Worm (Caenorhabditis elegans) whole organism, young adult: Measurements from ENCODE around the gene sdz-10.

Experiments
- F10E7.11 ChIP-seq: sonication (generic microtip); optimal IDR thresholded peaks from 2 replicates; lab custom pipeline; 2017; ENCODE audit warnings: mild to moderate bottlenecking, missing genetic modification characterization, moderate library complexity, missing compliant biosample characterization
- F23B12.7 ChIP-seq: sonication (generic microtip); optimal IDR thresholded peaks from 2 replicates; lab custom pipeline; 2017; ENCODE audit warnings: missing genetic modification characterization, mild to moderate bottlenecking, missing compliant biosample characterization, antibody characterized with exemption, moderate library complexity; ENCODE audit not compliant: insufficient read depth
- F55B11.4 ChIP-seq: sonication (generic microtip); optimal IDR thresholded peaks from 2 replicates; lab custom pipeline; 2016; ENCODE audit warnings: missing compliant biosample characterization, missing genetic modification characterization, borderline replicate concordance; ENCODE audit not compliant: insufficient read depth
- Y53G8AR.9 ChIP-seq: fragments of 200-800 bp; sonication (Bioruptor generic); conservative IDR thresholded peaks from 2 replicates; pipeline ENCODE4 v1.3.6; 2022; ENCODE audit warnings: missing genetic modification reagents, missing genetic modification characterization, missing compliant biosample characterization
- Y56A3A.18 ChIP-seq: fragments of 200-800 bp; sonication (Bioruptor generic); IDR thresholded peaks from 2 replicates; pipeline ENCODE4 v1.3.6; 2022; ENCODE audit warnings: missing genetic modification reagents, missing genetic modification characterization, missing compliant biosample characterization
- Y79H2A.3 ChIP-seq: fragments of 200-800 bp; sonication (Bioruptor generic); conservative IDR thresholded peaks from 2 replicates; pipeline ENCODE4 v1.3.6; 2022; ENCODE audit warnings: missing genetic modification reagents, missing genetic modification characterization, missing compliant biosample characterization
- Y95B8A.8 ChIP-seq: fragments of 200-800 bp; sonication (Bioruptor generic); IDR thresholded peaks from 2 replicates; pipeline ENCODE4 v1.3.6; 2022; ENCODE audit warnings: missing genetic modification reagents, missing genetic modification characterization, missing compliant biosample characterization
- ama-1 ChIP-seq, 3 experiments: fragments of 150-350 bp in 1 of 3; sonication (generic microtip) in 2 of 3; optimal IDR thresholded peaks; 2 replicates each; lab custom pipeline; 2014 to 2018; ENCODE audit warnings: missing biosample characterization in 2 of 3, missing genetic modification characterization in 2 of 3, missing genetic modification reagents in 2 of 3
- aptf-3 ChIP-seq: fragments of 200-800 bp; sonication (Bioruptor generic); IDR thresholded peaks from 2 replicates; pipeline ENCODE4 v1.3.6; 2022; ENCODE audit warnings: missing genetic modification characterization, missing compliant biosample characterization
- attf-6 ChIP-seq: fragments of 200-800 bp; sonication (Bioruptor generic); IDR thresholded peaks from 2 replicates; pipeline ENCODE4 v1.3.6; 2022; ENCODE audit warnings: missing genetic modification reagents, missing genetic modification characterization, missing compliant biosample characterization
- cebp-1 ChIP-seq, 2 experiments: fragments of 200-800 bp in 1 of 2; sonication (Bioruptor generic) in 1 of 2; sonication (generic microtip) in 1 of 2; IDR thresholded peaks in 1 of 2; optimal IDR thresholded peaks in 1 of 2; 2 replicates each; pipeline versions ENCODE4 v1.3.6 to Lab custom; 2017 to 2022; ENCODE audit warnings: missing compliant biosample characterization in 2 of 2, missing genetic modification characterization in 2 of 2, mild to moderate bottlenecking in 1 of 2, missing genetic modification reagents in 1 of 2, moderate library complexity in 1 of 2
- ceh-58 ChIP-seq: fragments of 200-800 bp; sonication (Bioruptor generic); IDR thresholded peaks from 2 replicates; pipeline ENCODE4 v1.3.6; 2022; ENCODE audit warnings: missing genetic modification characterization, missing compliant biosample characterization
- egrh-3 ChIP-seq: fragments of 200-800 bp; sonication (Bioruptor generic); IDR thresholded peaks from 2 replicates; pipeline ENCODE4 v1.3.6; 2022; ENCODE audit warnings: missing genetic modification reagents, missing genetic modification characterization, missing compliant biosample characterization
- gei-17 ChIP-seq: fragments of 200-800 bp; sonication (Bioruptor generic); optimal IDR thresholded peaks from 2 replicates; lab custom pipeline; 2018; ENCODE audit warnings: mild to moderate bottlenecking, missing genetic modification characterization, missing compliant biosample characterization
- him-1 ChIP-seq: sonication (generic microtip); optimal IDR thresholded peaks from 2 replicates; lab custom pipeline; 2016; ENCODE audit warnings: missing genotype, missing genetic modification reagents, missing genetic modification characterization, missing compliant biosample characterization
- hmg-20 ChIP-seq: fragments of 200-800 bp; sonication (Bioruptor generic); IDR thresholded peaks from 2 replicates; pipeline ENCODE4 v1.3.6; 2022; ENCODE audit warnings: missing genetic modification reagents, missing genetic modification characterization, missing compliant biosample characterization
- let-526 ChIP-seq: fragments of 200-800 bp; sonication (Bioruptor generic); IDR thresholded peaks from 2 replicates; pipeline ENCODE4 v1.3.6; 2022; ENCODE audit warnings: missing genetic modification reagents, missing genetic modification characterization, missing compliant biosample characterization
- let-607 ChIP-seq, 2 experiments: fragments of 200-800 bp in 1 of 2; sonication (Bioruptor generic) in 1 of 2; sonication (generic microtip) in 1 of 2; optimal IDR thresholded peaks; 2 replicates each; lab custom pipeline; 2016 to 2018; ENCODE audit warnings: mild to moderate bottlenecking in 2 of 2, missing compliant biosample characterization in 2 of 2, missing genetic modification characterization in 2 of 2, moderate library complexity in 2 of 2, missing genotype in 1 of 2
- lin-54 ChIP-seq: fragments of 200-800 bp; sonication (Bioruptor generic); optimal IDR thresholded peaks from 2 replicates; lab custom pipeline; 2018; ENCODE audit warnings: mild to moderate bottlenecking, missing genetic modification characterization, missing compliant biosample characterization
- madf-10 ChIP-seq: sonication (generic microtip); optimal IDR thresholded peaks from 2 replicates; lab custom pipeline; 2016; ENCODE audit warnings: mild to moderate bottlenecking, missing genetic modification characterization, missing compliant biosample characterization
- mes-4 ChIP-seq: sonication (generic microtip); optimal IDR thresholded peaks from 2 replicates; lab custom pipeline; 2016; ENCODE audit warnings: missing genotype, missing genetic modification characterization, missing compliant biosample characterization
- nhr-120 ChIP-seq: fragments of 200-800 bp; sonication (Bioruptor generic); IDR thresholded peaks from 2 replicates; pipeline ENCODE4 v1.3.6; 2022; ENCODE audit warnings: missing genetic modification characterization, missing compliant biosample characterization
- nhr-80 ChIP-seq: sonication (generic microtip); optimal IDR thresholded peaks from 2 replicates; lab custom pipeline; 2016; ENCODE audit warnings: missing genetic modification characterization, missing compliant biosample characterization
- pbrm-1 ChIP-seq: fragments of 200-800 bp; sonication (Bioruptor generic); IDR thresholded peaks from 2 replicates; pipeline ENCODE4 v1.3.6; 2022; ENCODE audit warnings: missing genetic modification reagents, missing genetic modification characterization, missing compliant biosample characterization
- rcor-1 ChIP-seq: fragments of 200-800 bp; sonication (Bioruptor generic); IDR thresholded peaks from 2 replicates; pipeline ENCODE4 v1.3.6; 2022; ENCODE audit warnings: missing genetic modification reagents, missing genetic modification characterization, missing compliant biosample characterization
- rec-8 ChIP-seq, 2 experiments: sonication (generic microtip); optimal IDR thresholded peaks; 2 replicates each; lab custom pipeline; 2016; ENCODE audit warnings: mild to moderate bottlenecking in 2 of 2, missing genetic modification characterization in 2 of 2, missing genetic modification reagents in 2 of 2, missing genotype in 2 of 2, missing biosample characterization in 1 of 2, missing compliant biosample characterization in 1 of 2, moderate library complexity in 1 of 2
- snpc-1.1 ChIP-seq: sonication (generic microtip); optimal IDR thresholded peaks from 2 replicates; lab custom pipeline; 2017; ENCODE audit warnings: missing genetic modification characterization, mild to moderate bottlenecking, missing compliant biosample characterization, antibody characterized with exemption, moderate library complexity, missing genotype, missing genetic modification reagents; ENCODE audit not compliant: insufficient read depth
- tbp1 ChIP-seq: fragments of 200-800 bp; sonication (Bioruptor generic); optimal IDR thresholded peaks from 2 replicates; lab custom pipeline; 2018; ENCODE audit warnings: mild to moderate bottlenecking, missing genetic modification characterization, missing compliant biosample characterization
- tlf-1 ChIP-seq: fragments of 200-800 bp; sonication (Bioruptor generic); optimal IDR thresholded peaks from 2 replicates; lab custom pipeline; 2018; ENCODE audit warnings: mild to moderate bottlenecking, missing genetic modification characterization, missing compliant biosample characterization
- zfh-2 ChIP-seq: fragments of 200-800 bp; sonication (Bioruptor generic); conservative IDR thresholded peaks from 2 replicates; pipeline ENCODE4 v1.3.6; 2022; ENCODE audit warnings: missing genetic modification reagents, missing genetic modification characterization, missing compliant biosample characterization
- ztf-18 ChIP-seq: sonication (generic microtip); optimal IDR thresholded peaks from 2 replicates; lab custom pipeline; 2016; ENCODE audit warnings: missing genotype, mild to moderate bottlenecking, missing genetic modification characterization, missing compliant biosample characterization
- ztf-26 ChIP-seq: sonication (generic microtip); optimal IDR thresholded peaks from 2 replicates; lab custom pipeline; 2017; ENCODE audit warnings: missing genetic modification characterization, missing compliant biosample characterization

Gene sdz-10

DNA sequence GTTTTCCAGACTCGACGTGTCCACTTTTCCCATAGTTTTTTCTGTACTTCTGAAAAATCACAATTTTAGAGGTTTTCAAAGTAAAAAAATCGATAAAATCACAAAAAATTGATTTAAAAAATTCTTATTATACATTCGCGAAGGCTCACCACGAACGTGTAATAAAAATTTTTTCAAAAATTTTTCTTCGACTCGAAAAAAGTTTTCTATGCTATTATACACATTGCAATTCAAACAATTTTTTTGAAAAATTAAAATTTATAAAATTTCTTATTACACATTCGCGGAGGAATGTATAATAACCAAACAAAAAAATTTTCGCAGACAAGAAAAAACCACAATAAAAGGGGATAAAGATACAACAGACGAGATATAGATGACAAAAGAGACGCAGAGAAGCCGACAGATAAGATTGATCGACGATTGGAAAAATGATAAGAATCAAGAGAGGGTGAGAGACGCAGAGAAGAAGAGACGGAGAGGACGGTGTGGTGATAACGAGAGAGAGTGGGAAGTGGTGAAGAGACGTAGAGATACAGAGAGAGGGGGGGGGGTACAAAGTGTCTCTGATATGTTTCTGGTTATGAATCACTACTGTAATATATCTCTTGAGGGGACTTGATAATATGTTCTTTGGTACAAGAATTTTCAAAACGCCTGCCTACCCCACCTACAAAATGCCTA is 28.6 kb upstream of the sdz-10 start, which contains the start of gene nhr-119 (continued):
- TF ChIP-seq egrh-3 (GFP tag; lab: Robert Waterston, UW): peak; percentile 66

DNA sequence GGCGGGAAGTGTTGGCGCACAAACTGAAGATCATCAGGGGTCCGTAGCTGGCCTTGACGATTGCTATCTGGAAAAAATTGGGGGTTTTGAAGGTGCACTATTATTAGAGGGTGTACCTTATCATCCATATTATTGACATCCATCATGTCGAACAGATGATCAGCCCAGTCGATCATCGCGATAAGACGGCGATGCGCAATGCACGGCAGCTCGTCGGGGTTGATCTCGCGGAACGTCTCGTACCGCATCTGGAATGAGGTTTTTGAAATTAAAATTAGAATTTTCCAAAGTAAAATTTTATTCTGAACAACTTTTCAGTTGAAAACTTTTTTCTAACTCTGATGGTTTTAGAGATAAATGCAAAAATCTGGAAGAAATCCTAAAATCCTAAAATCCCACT is 25.9 kb upstream of the sdz-10 start:
- TF ChIP-seq tlf-1 (GFP tag; lab: Kevin White, UChicago) (no peak), Y95B8A.8 (GFP tag; lab: Robert Waterston, UW) (no peak), rcor-1 (GFP tag; lab: Robert Waterston, UW) (no peak), let-526 (GFP tag; lab: Robert Waterston, UW) (no peak), aptf-3 (GFP tag; lab: Robert Waterston, UW) (no peak), let-607 (tag; optimal IDR thresholded peaks at IDR 0.05; lab: Kevin White, UChicago) (no peak), attf-6 (GFP tag; lab: Robert Waterston, UW) (no peak), F55B11.4 (tag; lab: Kevin White, UChicago) (no peak), mes-4 (tag; lab: Kevin White, UChicago) (no peak), snpc-1.1 (tag; lab: Kevin White, UChicago) (no peak), ama-1 (optimal IDR thresholded peaks at IDR 0.05; lab: Kevin White, UChicago) (no peak), ama-1 (GFP tag; optimal IDR thresholded peaks at IDR 0.05; lab: Kevin White, UChicago) (no peak), nhr-120 (no peak), nhr-80 (tag; lab: Kevin White, UChicago) (no peak), ceh-58 (GFP tag; lab: Robert Waterston, UW) (no peak), Y53G8AR.9 (no peak), Y79H2A.3 (no peak), lin-54 (no peak), him-1 (tag; lab: Kevin White, UChicago) (no peak), pbrm-1 (GFP tag; lab: Robert Waterston, UW) (no peak), hmg-20 (GFP tag; lab: Robert Waterston, UW) (no peak)

DNA sequence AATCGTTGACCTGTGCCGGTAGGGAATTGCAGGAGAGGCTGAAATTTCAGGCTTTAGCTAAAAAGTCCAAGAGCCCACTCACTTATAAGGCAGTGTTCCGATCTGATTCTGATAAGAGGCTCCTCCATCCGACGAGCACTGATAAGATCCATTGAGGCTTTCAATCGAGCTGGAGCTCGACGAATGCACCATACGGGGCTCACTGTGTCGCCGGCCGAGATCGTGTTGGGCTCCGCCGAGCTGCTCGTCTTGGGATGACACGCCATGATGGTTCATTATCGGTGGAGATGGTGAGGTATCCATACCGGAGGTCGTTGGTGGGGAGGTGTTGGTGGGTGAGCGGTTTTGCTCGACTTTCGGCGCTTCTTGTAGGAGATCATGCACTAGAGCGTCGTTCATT is 24.4 kb upstream of the sdz-10 start:
- TF ChIP-seq zfh-2 (peak; percentile 56), madf-10 (tag; lab: Kevin White, UChicago) (no peak), F10E7.11 (tag; lab: Kevin White, UChicago) (no peak), egrh-3 (GFP tag; lab: Robert Waterston, UW) (no peak)
- TF ChIP-seq, all 124 proteins: peak for 1

DNA sequence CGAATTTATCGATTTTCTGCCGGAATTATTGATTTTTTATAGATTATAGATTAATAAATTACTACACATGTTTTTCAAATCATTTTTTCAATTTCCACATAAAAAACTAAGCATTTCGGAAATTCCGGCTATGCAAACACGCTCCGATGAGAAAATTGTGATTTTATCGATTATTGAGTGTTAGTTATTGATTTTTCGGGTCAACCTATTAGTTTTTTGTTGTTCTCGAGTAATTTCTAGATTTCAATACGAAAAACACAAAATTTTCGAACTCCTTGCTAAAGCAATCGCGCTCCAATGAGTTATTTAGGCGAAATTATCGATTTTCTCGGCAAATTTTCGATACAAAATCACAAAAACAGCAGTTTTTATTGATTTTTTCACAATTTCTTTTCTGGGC is 23.3 kb upstream of the sdz-10 start:
- TF ChIP-seq ztf-26 (tag; lab: Kevin White, UChicago) (no peak), ztf-18 (no peak), F23B12.7 (tag; lab: Kevin White, UChicago) (no peak), tbp1 (GFP tag; lab: Kevin White, UChicago) (no peak), cebp-1 (GFP tag; IDR thresholded peaks at IDR 0.05; lab: Robert Waterston, UW) (no peak), cebp-1 (tag; optimal IDR thresholded peaks at IDR 0.05; lab: Kevin White, UChicago) (no peak), ama-1 (optimal IDR thresholded peaks at IDR 0.05; lab: Kevin White, UChicago) (no peak), ama-1 (GFP tag; optimal IDR thresholded peaks at IDR 0.05; lab: Kevin White, UChicago) (no peak), rec-8 (tag; optimal IDR thresholded peaks at IDR 0.05; lab: Kevin White, UChicago) (no peak), Y56A3A.18 (no peak), gei-17 (GFP tag; lab: Kevin White, UChicago) (no peak)
